Worm (Caenorhabditis elegans) whole organism, L4/young adult: ENCODE measurements around the gene gst-37.
A peak's percentile ranks its signal among the peaks of the same experiment; 100 is the strongest.

ENCODE experiments used
- W03F9.2 ChIP-seq: fragments of 150-350 bp; optimal IDR thresholded peaks from 2 replicates; lab custom pipeline; 2014; ENCODE audit warnings: missing biosample characterization, missing genetic modification characterization
- dao-5 ChIP-seq: sonication (generic microtip); optimal IDR thresholded peaks from 2 replicates; lab custom pipeline; 2016; ENCODE audit warnings: missing genotype, missing genetic modification characterization, moderate library complexity, missing compliant biosample characterization
- him-1 ChIP-seq: sonication (generic microtip); optimal IDR thresholded peaks from 2 replicates; lab custom pipeline; 2016; ENCODE audit warnings: missing genotype, missing genetic modification reagents, missing genetic modification characterization, missing compliant biosample characterization

- no peak for TF ChIP-seq dao-5 (tag; lab: Kevin White, UChicago)
- no peak for TF ChIP-seq W03F9.2 (tag; lab: Kevin White, UChicago)
- TF ChIP-seq him-1 (tag; lab: Kevin White, UChicago): peak; percentile 48
Observed at ce11 chrV:1943465-1943864, 22.0 kb downstream of the gst-37 start.
